Worm (Caenorhabditis elegans): ENCODE data around the gene mlc-2.

DNA sequence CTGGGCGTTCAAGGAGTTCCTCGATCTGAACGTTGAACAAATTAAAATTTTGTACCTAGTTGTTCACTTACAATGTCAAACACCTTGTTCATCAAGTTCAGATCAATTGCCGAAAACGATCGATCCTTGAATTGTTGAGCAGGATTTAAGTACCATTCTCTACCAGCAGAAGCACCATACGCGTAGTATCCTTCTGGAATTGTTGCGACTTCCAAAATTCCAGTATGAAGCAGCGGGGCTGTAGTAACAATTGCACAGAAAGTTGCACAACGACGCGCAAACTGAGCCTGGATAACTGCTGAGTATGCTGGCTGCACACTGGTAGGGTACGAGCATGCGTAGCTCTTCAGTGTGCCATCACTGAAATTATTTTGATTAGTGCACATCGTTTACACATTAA, 12.1 kb upstream of the mlc-2 start:
- TF ChIP-seq ZK546.5 (tag; optimal IDR thresholded peaks at IDR 0.05) = no peak
- TF ChIP-seq mab-5 (tag; optimal IDR thresholded peaks at IDR 0.05) = no peak
- no peak for TF ChIP-seq snpc-4 (tag; optimal IDR thresholded peaks at IDR 0.05)
- TF ChIP-seq nhr-6 (tag; optimal IDR thresholded peaks at IDR 0.05) = no peak
- no peak for TF ChIP-seq alr-1 (tag; optimal IDR thresholded peaks at IDR 0.05)
- TF ChIP-seq R02D3.7 (tag; optimal IDR thresholded peaks at IDR 0.05) = no peak
- no peak for TF ChIP-seq mbf-1 (tag; optimal IDR thresholded peaks at IDR 0.05)
- TF ChIP-seq gmeb-1 (tag; optimal IDR thresholded peaks at IDR 0.05) = no peak
- TF ChIP-seq lin-39 (tag; optimal IDR thresholded peaks at IDR 0.05) = no peak
- TF ChIP-seq fos-1 (tag; optimal IDR thresholded peaks at IDR 0.05) = no peak
- no peak for TF ChIP-seq ama-1 (optimal IDR thresholded peaks at IDR 0.05)
- no peak for TF ChIP-seq elt-3 (tag; optimal IDR thresholded peaks at IDR 0.05)
- no peak for TF ChIP-seq skn-1 (tag; optimal IDR thresholded peaks at IDR 0.05)

All from whole organism, L2 larva.